Fruit fly (Drosophila melanogaster) whole organism, embryonic: Measurements from ENCODE around the gene bb8.

Experiments used
- Adf1 ChIP-seq: fragments of 200-800 bp; sonication (Bioruptor generic); IDR thresholded peaks from 2 replicates; pipeline ENCODE4 v1.3.6; 2022; ENCODE audit warnings: missing biosample characterization, missing genetic modification characterization
- Antp ChIP-seq: fragments of 200-800 bp; sonication (Bioruptor generic); optimal IDR thresholded peaks from 3 replicates; lab custom pipeline; 2016; ENCODE audit warnings: missing biosample characterization, missing genetic modification characterization
- Asciz ChIP-seq: fragments of 200-800 bp; sonication (Bioruptor generic); optimal IDR thresholded peaks from 2 replicates; lab custom pipeline; 2017; ENCODE audit warnings: missing biosample characterization, mild to moderate bottlenecking, missing genetic modification characterization, missing genetic modification reagents
- CG10979 ChIP-seq: fragments of 200-800 bp; sonication (Bioruptor generic); optimal IDR thresholded peaks from 2 replicates; lab custom pipeline; 2018; ENCODE audit warnings: missing biosample characterization, mild to moderate bottlenecking, missing genetic modification characterization, moderate library complexity
- CG11085 ChIP-seq: fragments of 200-800 bp; sonication (Bioruptor generic); IDR thresholded peaks from 2 replicates; pipeline ENCODE4 v1.3.6; 2022; ENCODE audit warnings: missing biosample characterization, missing genetic modification characterization
- CG13775 ChIP-seq: fragments of 200-800 bp; sonication (Bioruptor generic); optimal IDR thresholded peaks from 3 replicates; lab custom pipeline; 2017; ENCODE audit warnings: missing biosample characterization, mild to moderate bottlenecking, missing genetic modification characterization
- CG1602 ChIP-seq: fragments of 200-800 bp; sonication (Bioruptor generic); optimal IDR thresholded peaks from 3 replicates; lab custom pipeline; 2016; ENCODE audit warnings: missing biosample characterization, missing genetic modification characterization
- CG16813 ChIP-seq: fragments of 200-800 bp; sonication (Bioruptor generic); IDR thresholded peaks from 3 replicates; pipeline ENCODE4 v1.3.6; 2022; ENCODE audit warnings: missing biosample characterization, missing genetic modification characterization; ENCODE audit not compliant: partially characterized antibody
- CG16815 ChIP-seq: fragments of 200-800 bp; sonication (Bioruptor generic); optimal IDR thresholded peaks from 3 replicates; lab custom pipeline; 2017; ENCODE audit warnings: missing biosample characterization, mild to moderate bottlenecking, missing genetic modification characterization
- CG2202 ChIP-seq: fragments of 200-800 bp; sonication (Bioruptor generic); optimal IDR thresholded peaks from 2 replicates; lab custom pipeline; 2018; ENCODE audit warnings: missing biosample characterization, mild to moderate bottlenecking, missing genetic modification characterization
- CG30403 ChIP-seq: fragments of 200-800 bp; sonication (Bioruptor generic); optimal IDR thresholded peaks from 3 replicates; lab custom pipeline; 2016; ENCODE audit warnings: missing biosample characterization, missing genetic modification characterization
- CG30431 ChIP-seq: fragments of 200-800 bp; sonication (Bioruptor generic); optimal IDR thresholded peaks from 2 replicates; lab custom pipeline; 2017; ENCODE audit warnings: missing biosample characterization, missing genetic modification characterization
- CG31365 ChIP-seq: fragments of 200-800 bp; sonication (Bioruptor generic); optimal IDR thresholded peaks from 2 replicates; lab custom pipeline; 2018; ENCODE audit warnings: missing biosample characterization, mild to moderate bottlenecking, missing genetic modification characterization
- CG32532 ChIP-seq: fragments of 200-800 bp; sonication (Bioruptor generic); IDR thresholded peaks from 2 replicates; pipeline ENCODE4 v1.3.6; 2022; ENCODE audit warnings: missing biosample characterization, missing genetic modification characterization
- CG33213 ChIP-seq: fragments of 200-800 bp; sonication (Bioruptor generic); optimal IDR thresholded peaks from 3 replicates; lab custom pipeline; 2016; ENCODE audit warnings: missing biosample characterization, missing genetic modification characterization
- CG3407 ChIP-seq: fragments of 200-800 bp; sonication (Bioruptor generic); optimal IDR thresholded peaks from 2 replicates; lab custom pipeline; 2018; ENCODE audit warnings: missing biosample characterization, mild to moderate bottlenecking, missing genetic modification characterization
- CG5245 ChIP-seq: fragments of 200-800 bp; sonication (Bioruptor generic); optimal IDR thresholded peaks from 3 replicates; lab custom pipeline; 2016; ENCODE audit warnings: missing biosample characterization, missing genetic modification characterization
- CG6689 ChIP-seq: fragments of 200-800 bp; sonication (Bioruptor generic); IDR thresholded peaks from 2 replicates; pipeline ENCODE4 v1.3.6; 2022; ENCODE audit warnings: missing biosample characterization, missing genetic modification characterization
- CG7271 ChIP-seq: fragments of 200-800 bp; sonication (Bioruptor generic); optimal IDR thresholded peaks from 2 replicates; lab custom pipeline; 2018; ENCODE audit warnings: missing biosample characterization, mild to moderate bottlenecking, missing genetic modification characterization, moderate library complexity
- CG7556 ChIP-seq: fragments of 200-800 bp; sonication (Bioruptor generic); optimal IDR thresholded peaks from 2 replicates; lab custom pipeline; 2017; ENCODE audit warnings: missing biosample characterization, mild to moderate bottlenecking, missing genetic modification characterization
- CG8765 ChIP-seq: fragments of 200-800 bp; sonication (Bioruptor generic); IDR thresholded peaks from 2 replicates; pipeline ENCODE4 v1.3.6; 2022; ENCODE audit warnings: missing biosample characterization, missing genetic modification characterization
- CTCF ChIP-seq: fragments of 200-800 bp; sonication (Bioruptor generic); optimal IDR thresholded peaks from 2 replicates; lab custom pipeline; 2017; ENCODE audit warnings: missing biosample characterization, mild to moderate bottlenecking, missing genetic modification characterization, moderate library complexity
- Dp ChIP-seq: fragments of 200-800 bp; sonication (Bioruptor generic); optimal IDR thresholded peaks from 2 replicates; lab custom pipeline; 2018; ENCODE audit warnings: missing biosample characterization, mild to moderate bottlenecking, missing genetic modification characterization, moderate library complexity
- H2.0 ChIP-seq: fragments of 200-800 bp; sonication (Bioruptor generic); IDR thresholded peaks from 2 replicates; pipeline ENCODE4 v1.3.6; 2022; ENCODE audit warnings: missing biosample characterization, missing genetic modification characterization
- HLH54F ChIP-seq: fragments of 200-800 bp; sonication (Bioruptor generic); optimal IDR thresholded peaks from 3 replicates; lab custom pipeline; 2016; ENCODE audit warnings: missing biosample characterization, missing genetic modification characterization
- Hr51 ChIP-seq, 2 experiments: fragments of 200-800 bp; sonication (Bioruptor generic); optimal IDR thresholded peaks; 2 replicates in 1 of 2; 3 replicates in 1 of 2; lab custom pipeline; 2016 to 2018; ENCODE audit warnings: missing biosample characterization in 2 of 2, missing genetic modification characterization in 2 of 2, mild to moderate bottlenecking in 1 of 2, moderate library complexity in 1 of 2
- Hsf ChIP-seq: fragments of 200-800 bp; sonication (Bioruptor generic); optimal IDR thresholded peaks from 3 replicates; lab custom pipeline; 2016; ENCODE audit warnings: missing biosample characterization, missing genetic modification characterization
- MESR4 ChIP-seq: fragments of 200-800 bp; sonication (Bioruptor generic); optimal IDR thresholded peaks from 2 replicates; lab custom pipeline; 2018; ENCODE audit warnings: missing biosample characterization, mild to moderate bottlenecking, missing genetic modification characterization, moderate library complexity
- Mes4 ChIP-seq: fragments of 200-800 bp; sonication (Bioruptor generic); optimal IDR thresholded peaks from 2 replicates; lab custom pipeline; 2016; ENCODE audit warnings: missing biosample characterization, missing genetic modification characterization
- Mrtf ChIP-seq: fragments of 200-800 bp; sonication (Bioruptor generic); IDR thresholded peaks from 3 replicates; pipeline ENCODE4 v1.3.6; 2022; ENCODE audit warnings: missing biosample characterization, missing genetic modification characterization
- Ravus ChIP-seq: fragments of 200-800 bp; sonication (Bioruptor generic); IDR thresholded peaks from 2 replicates; pipeline ENCODE4 v1.3.6; 2022; ENCODE audit warnings: missing biosample characterization, missing genetic modification characterization
- Sin3A ChIP-seq: fragments of >200 bp; optimal IDR thresholded peaks from 2 replicates; lab custom pipeline; 2018
- Xrp1 ChIP-seq: fragments of 200-800 bp; sonication (Bioruptor generic); IDR thresholded peaks from 2 replicates; pipeline ENCODE4 v1.3.6; 2022; ENCODE audit warnings: missing biosample characterization, missing genetic modification characterization
- abd-A ChIP-seq: fragments of 200-800 bp; sonication (Bioruptor generic); optimal IDR thresholded peaks from 3 replicates; lab custom pipeline; 2019; ENCODE audit warnings: missing biosample characterization, mild to moderate bottlenecking, missing genetic modification characterization, moderate library complexity
- amos ChIP-seq: fragments of 200-800 bp; sonication (Bioruptor generic); IDR thresholded peaks from 2 replicates; pipeline ENCODE4 v1.3.6; 2022; ENCODE audit warnings: missing biosample characterization, missing genetic modification characterization; ENCODE audit not compliant: partially characterized antibody
- ap ChIP-seq: fragments of 200-800 bp; sonication (Bioruptor generic); IDR thresholded peaks from 2 replicates; pipeline ENCODE4 v1.3.6; 2022; ENCODE audit warnings: missing biosample characterization, missing genetic modification characterization
- corto ChIP-seq: fragments of 200-800 bp; sonication (Bioruptor generic); optimal IDR thresholded peaks from 2 replicates; lab custom pipeline; 2016; ENCODE audit warnings: missing biosample characterization, mild to moderate bottlenecking, missing genetic modification characterization, moderate library complexity
- esg ChIP-seq: fragments of 200-800 bp; sonication (Bioruptor generic); conservative IDR thresholded peaks from 2 replicates; pipeline ENCODE4 v1.3.6; 2022; ENCODE audit warnings: missing biosample characterization, missing genetic modification characterization
- fd102C ChIP-seq: fragments of 200-800 bp; sonication (Bioruptor generic); optimal IDR thresholded peaks from 2 replicates; lab custom pipeline; 2018; ENCODE audit warnings: missing biosample characterization, mild to moderate bottlenecking, missing genetic modification characterization, moderate library complexity
- gcm ChIP-seq: fragments of 200-800 bp; sonication (Bioruptor generic); optimal IDR thresholded peaks from 2 replicates; lab custom pipeline; 2019; ENCODE audit warnings: missing biosample characterization, mild to moderate bottlenecking, missing genetic modification characterization, moderate library complexity
- gem ChIP-seq: fragments of 200-800 bp; sonication (Bioruptor generic); optimal IDR thresholded peaks from 2 replicates; lab custom pipeline; 2019; ENCODE audit warnings: missing biosample characterization, mild to moderate bottlenecking, missing genetic modification characterization, moderate library complexity
- klu ChIP-seq: fragments of 200-800 bp; sonication (Bioruptor generic); IDR thresholded peaks from 2 replicates; pipeline ENCODE4 v1.3.6; 2022; ENCODE audit warnings: missing biosample characterization, missing genetic modification characterization
- lilli ChIP-seq: fragments of 200-800 bp; sonication (Bioruptor generic); optimal IDR thresholded peaks from 3 replicates; lab custom pipeline; 2016; ENCODE audit warnings: missing biosample characterization, missing genetic modification characterization
- maf-S ChIP-seq: fragments of 200-800 bp; sonication (Bioruptor generic); optimal IDR thresholded peaks from 2 replicates; lab custom pipeline; 2016; ENCODE audit warnings: missing biosample characterization, missing genetic modification characterization
- mirr ChIP-seq: fragments of 200-800 bp; sonication (Bioruptor generic); optimal IDR thresholded peaks from 3 replicates; lab custom pipeline; 2018; ENCODE audit warnings: missing biosample characterization, mild to moderate bottlenecking, missing genetic modification characterization
- pan ChIP-seq, 4 experiments: fragments of >200 bp in 3 of 4; fragments of 200-800 bp in 1 of 4; sonication (Bioruptor generic) in 1 of 4; optimal IDR thresholded peaks in 3 of 4; IDR thresholded peaks in 1 of 4; 2 replicates each; pipeline versions ENCODE4 v1.3.6 to Lab custom; 2017 to 2022; ENCODE audit warnings: missing biosample characterization in 2 of 4, missing genetic modification characterization in 2 of 4, mixed read lengths in 1 of 4
- pfk ChIP-seq: fragments of 200-800 bp; sonication (Bioruptor generic); optimal IDR thresholded peaks from 2 replicates; lab custom pipeline; 2018; ENCODE audit warnings: missing biosample characterization, mild to moderate bottlenecking, missing genetic modification characterization, moderate library complexity
- sc ChIP-seq, 3 experiments: fragments of >200 bp in 2 of 3; fragments of 200-800 bp in 1 of 3; sonication (Bioruptor generic) in 1 of 3; optimal IDR thresholded peaks; 2 replicates in 2 of 3; 3 replicates in 1 of 3; lab custom pipeline; 2017; ENCODE audit warnings: mild to moderate bottlenecking in 1 of 3, missing biosample characterization in 1 of 3, missing genetic modification characterization in 1 of 3, missing genetic modification reagents in 1 of 3
- sug ChIP-seq: fragments of 200-800 bp; optimal IDR thresholded peaks from 2 replicates; lab custom pipeline; 2019; ENCODE audit warnings: missing biosample characterization, mild to moderate bottlenecking, missing genetic modification characterization, moderate library complexity
- wor ChIP-seq: fragments of 200-800 bp; sonication (Bioruptor generic); IDR thresholded peaks from 2 replicates; pipeline ENCODE4 v1.3.6; 2022; ENCODE audit warnings: missing biosample characterization, missing genetic modification characterization
- zen2 ChIP-seq: fragments of 200-800 bp; sonication (Bioruptor generic); IDR thresholded peaks from 3 replicates; pipeline ENCODE4 v1.3.6; 2022; ENCODE audit warnings: missing biosample characterization, missing genetic modification characterization; ENCODE audit not compliant: partially characterized antibody

Gene bb8

DNA sequence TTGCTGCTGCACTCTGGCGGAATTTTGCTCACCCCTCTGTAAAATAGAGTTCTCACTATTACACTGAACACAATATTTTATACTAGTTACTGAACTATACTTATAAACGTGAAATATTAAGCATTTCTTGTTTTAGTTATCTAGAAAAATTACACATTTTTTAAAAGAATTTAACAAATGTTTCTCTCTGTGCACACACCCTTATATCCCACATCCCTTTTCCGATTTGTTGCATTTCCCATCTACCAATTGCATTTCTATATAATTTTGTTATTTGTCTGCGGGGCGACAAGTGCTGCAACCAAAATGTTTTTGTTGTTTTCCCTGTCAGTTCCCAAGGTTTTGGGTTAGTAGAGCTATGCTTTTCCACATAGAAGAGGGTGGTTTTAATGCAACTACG is 13.3 kb upstream of the bb8 start (continued):
- TF ChIP-seq CG30431 (no peak), mirr (GFP tag; lab: Kevin White, UChicago) (no peak), CG16813 (GFP tag; lab: Robert Waterston, UW) (no peak), CG2202 (tag; lab: Kevin White, UChicago) (peak; percentile 3), gem (peak; percentile 53), Asciz (GFP tag; lab: Kevin White, UChicago) (no peak), Mes4 (GFP tag; lab: Kevin White, UChicago) (peak; percentile 39), Xrp1 (GFP tag; lab: Robert Waterston, UW) (peak; percentile 79), pfk (GFP tag; lab: Kevin White, UChicago) (no peak), CG13775 (GFP tag; lab: Kevin White, UChicago) (peak; percentile 3), sc (optimal IDR thresholded peaks at IDR 0.05; lab: Kevin White, UChicago) (no peak), sc (GFP tag; optimal IDR thresholded peaks at IDR 0.05; lab: Kevin White, UChicago) (no peak), fd102C (no peak), pan (optimal IDR thresholded peaks at IDR 0.05; lab: Kevin White, UChicago) (no peak), pan (GFP tag; optimal IDR thresholded peaks at IDR 0.05 in 1 of 2, IDR thresholded peaks at IDR 0.05 in 1 of 2) (peak in 1 of 2 experiments; percentile 40), Hr51 (GFP tag; optimal IDR thresholded peaks at IDR 0.05; lab: Kevin White, UChicago) (no peak), abd-A (tag; lab: Kevin White, UChicago) (no peak), amos (no peak), gcm (GFP tag; lab: Kevin White, UChicago) (peak; percentile 77), CG10979 (peak; percentile 71), CG7556 (GFP tag; lab: Kevin White, UChicago) (peak; percentile 22), CG3407 (GFP tag; lab: Kevin White, UChicago) (no peak), CG30403 (GFP tag; lab: Kevin White, UChicago) (no peak), CG1602 (GFP tag; lab: Kevin White, UChicago) (no peak), CG31365 (no peak), CG32532 (no peak), zen2 (GFP tag; lab: Robert Waterston, UW) (no peak), CG8765 (GFP tag; lab: Robert Waterston, UW) (peak; percentile 59; the same call in 1 of the 2 replicates), Sin3A (no peak), CG5245 (GFP tag; lab: Kevin White, UChicago) (no peak), wor (GFP tag; lab: Robert Waterston, UW) (no peak), ap (no peak), CG6689 (0 out of 2 replicates have a peak, but pooled peaks have one; percentile 31), Ravus (GFP tag; lab: Robert Waterston, UW) (no peak), CTCF (no peak), klu (GFP tag; lab: Robert Waterston, UW) (no peak), esg (GFP tag; lab: Robert Waterston, UW) (no peak), H2.0 (GFP tag; lab: Robert Waterston, UW) (peak; percentile 17; the same call in 1 of the 2 replicates), Mrtf (GFP tag; lab: Robert Waterston, UW) (no peak), HLH54F (GFP tag; lab: Kevin White, UChicago) (no peak), CG11085 (GFP tag; lab: Robert Waterston, UW) (no peak), Antp (GFP tag; lab: Kevin White, UChicago) (no peak), CG16815 (GFP tag; lab: Kevin White, UChicago) (peak; percentile 25), MESR4 (GFP tag; lab: Kevin White, UChicago) (no peak), CG33213 (GFP tag; lab: Kevin White, UChicago) (no peak), CG7271 (no peak), Adf1 (no peak), maf-S (GFP tag; lab: Kevin White, UChicago) (no peak), Hsf (peak; percentile 21), Dp (GFP tag; lab: Kevin White, UChicago) (no peak), lilli (GFP tag; lab: Kevin White, UChicago) (peak; percentile 5), corto (no peak), sug (tag; lab: Kevin White, UChicago) (no peak)
